Worm (Caenorhabditis elegans): ENCODE data around the gene F59D12.3.

DNA sequence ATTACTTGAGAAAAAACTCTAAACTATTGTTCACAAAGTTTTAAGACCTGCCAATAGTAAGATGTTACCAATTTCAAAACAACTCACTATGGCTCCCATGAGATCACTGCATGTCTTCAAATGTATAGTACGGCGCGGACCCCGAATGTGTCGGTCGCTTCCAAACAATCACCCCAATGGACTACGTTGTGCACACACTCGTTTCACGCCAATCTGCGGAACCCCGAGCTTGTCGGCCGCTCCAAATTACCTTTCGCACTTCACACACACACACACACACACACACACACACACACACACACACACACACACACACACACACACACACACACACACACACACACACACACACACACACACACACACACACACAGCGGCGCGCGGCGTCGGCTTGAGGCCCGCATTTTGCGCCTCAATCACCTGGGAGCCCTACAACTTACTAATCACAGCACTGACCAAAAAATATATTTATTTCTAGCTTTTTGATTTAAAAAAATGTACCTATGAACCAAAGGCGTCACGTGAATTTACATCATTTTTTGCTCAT, 17.4 kb upstream of the F59D12.3 start:
- TF ChIP-seq ces-1 (GFP tag; optimal IDR thresholded peaks at IDR 0.05) (no peak), ztf-11 (tag; optimal IDR thresholded peaks at IDR 0.05) (no peak)
